Fruit fly (Drosophila melanogaster) whole organism, embryonic: ENCODE measurements around the gene t-Grip84.
A peak's percentile ranks its signal among the peaks of the same experiment; 100 is the strongest.

Source experiments
- Atf6 ChIP-seq: fragments of 200-800 bp; sonication (Bioruptor generic); IDR thresholded peaks from 2 replicates; pipeline ENCODE4 v1.3.6; 2022; ENCODE audit warnings: missing biosample characterization, missing genetic modification characterization
- Blimp-1 ChIP-seq: fragments of 200-800 bp; sonication (Bioruptor generic); optimal IDR thresholded peaks from 3 replicates; lab custom pipeline; 2018; ENCODE audit warnings: missing biosample characterization, missing genetic modification characterization, mild to moderate bottlenecking, moderate library complexity, missing genetic modification reagents
- CG1024 ChIP-seq: fragments of 200-800 bp; sonication (Bioruptor generic); IDR thresholded peaks from 2 replicates; pipeline ENCODE4 v1.3.6; 2022; ENCODE audit warnings: missing biosample characterization, missing genetic modification characterization
- CG10274 ChIP-seq: fragments of 200-800 bp; sonication (Bioruptor generic); optimal IDR thresholded peaks from 3 replicates; lab custom pipeline; 2017; ENCODE audit warnings: missing biosample characterization, mild to moderate bottlenecking, missing genetic modification characterization
- CG11456 ChIP-seq: fragments of 200-800 bp; sonication (Bioruptor generic); IDR thresholded peaks from 3 replicates; pipeline ENCODE4 v1.3.6; 2022; ENCODE audit warnings: missing biosample characterization, missing genetic modification characterization
- CG12071 ChIP-seq: fragments of 200-800 bp; sonication (Bioruptor generic); optimal IDR thresholded peaks from 3 replicates; lab custom pipeline; 2018; ENCODE audit warnings: missing biosample characterization, mild to moderate bottlenecking, missing genetic modification characterization
- CG12769 ChIP-seq: fragments of 200-800 bp; sonication (Bioruptor generic); optimal IDR thresholded peaks from 2 replicates; lab custom pipeline; 2019; ENCODE audit warnings: missing biosample characterization, mild to moderate bottlenecking, missing genetic modification characterization, moderate library complexity
- CG13287 ChIP-seq: fragments of 200-800 bp; sonication (Bioruptor generic); IDR thresholded peaks from 2 replicates; pipeline ENCODE4 v1.3.6; 2022; ENCODE audit warnings: missing biosample characterization, missing genetic modification characterization; ENCODE audit not compliant: partially characterized antibody
- CG2199 ChIP-seq: fragments of 200-800 bp; sonication (Bioruptor generic); IDR thresholded peaks from 3 replicates; pipeline ENCODE4 v1.3.6; 2022; ENCODE audit warnings: missing biosample characterization, missing genetic modification characterization
- CG34422 ChIP-seq: fragments of 200-800 bp; sonication (Bioruptor generic); IDR thresholded peaks from 3 replicates; pipeline ENCODE4 v1.3.6; 2022; ENCODE audit warnings: missing biosample characterization, missing genetic modification characterization
- CG6175 ChIP-seq: fragments of 200-800 bp; sonication (Bioruptor generic); IDR thresholded peaks from 3 replicates; pipeline ENCODE4 v1.3.6; 2022; ENCODE audit warnings: missing biosample characterization, missing genetic modification characterization
- CG7271 ChIP-seq: fragments of 200-800 bp; sonication (Bioruptor generic); optimal IDR thresholded peaks from 2 replicates; lab custom pipeline; 2018; ENCODE audit warnings: missing biosample characterization, mild to moderate bottlenecking, missing genetic modification characterization, moderate library complexity
- CG7357 ChIP-seq: fragments of 200-800 bp; sonication (Bioruptor generic); IDR thresholded peaks from 3 replicates; pipeline ENCODE4 v1.3.6; 2022; ENCODE audit warnings: missing biosample characterization, missing genetic modification characterization
- CG7928 ChIP-seq: fragments of 200-800 bp; sonication (Bioruptor generic); optimal IDR thresholded peaks from 2 replicates; lab custom pipeline; 2017; ENCODE audit warnings: missing biosample characterization, mild to moderate bottlenecking, missing genetic modification characterization
- CG7963 ChIP-seq: fragments of 200-800 bp; sonication (Bioruptor generic); IDR thresholded peaks from 3 replicates; pipeline ENCODE4 v1.3.6; 2022; ENCODE audit warnings: missing biosample characterization, missing genetic modification characterization; ENCODE audit not compliant: partially characterized antibody
- CG8478 ChIP-seq: fragments of >200 bp; optimal IDR thresholded peaks from 2 replicates; lab custom pipeline; 2018
- Chrac-16 ChIP-seq: fragments of 200-800 bp; sonication (Bioruptor generic); optimal IDR thresholded peaks from 3 replicates; lab custom pipeline; 2016; ENCODE audit warnings: missing biosample characterization, missing genetic modification characterization
- Deaf1 ChIP-seq: fragments of 200-800 bp; optimal IDR thresholded peaks from 3 replicates; lab custom pipeline; 2019; ENCODE audit warnings: missing biosample characterization, mild to moderate bottlenecking, missing genetic modification characterization, moderate library complexity
- E2f2 ChIP-seq: fragments of 200-800 bp; sonication (Bioruptor generic); IDR thresholded peaks from 2 replicates; pipeline ENCODE4 v1.3.6; 2022; ENCODE audit warnings: missing biosample characterization, missing genetic modification characterization
- Ets65A ChIP-seq: fragments of 200-800 bp; sonication (Bioruptor generic); peaks from one replicate; lab custom pipeline; 2016; ENCODE audit warnings: missing biosample characterization, missing genetic modification characterization
- Gsc ChIP-seq: fragments of 200-800 bp; sonication (Bioruptor generic); IDR thresholded peaks from 2 replicates; pipeline ENCODE4 v1.3.6; 2022; ENCODE audit warnings: missing biosample characterization, missing genetic modification characterization
- Jarid2 ChIP-seq: fragments of 200-800 bp; sonication (Bioruptor generic); optimal IDR thresholded peaks from 3 replicates; lab custom pipeline; 2017; ENCODE audit warnings: mild to moderate bottlenecking, missing biosample characterization, missing genetic modification reagents, missing genetic modification characterization
- Med ChIP-seq: fragments of 200-800 bp; sonication (Bioruptor generic); peaks from one replicate; lab custom pipeline; 2016; ENCODE audit warnings: missing biosample characterization, missing genetic modification characterization, mild to moderate bottlenecking, inconsistent platforms, moderate library complexity
- Oaz ChIP-seq: fragments of 200-800 bp; sonication (Bioruptor generic); IDR thresholded peaks from 2 replicates; pipeline ENCODE4 v1.3.6; 2022; ENCODE audit warnings: missing biosample characterization, missing genetic modification characterization
- Opbp ChIP-seq: fragments of 200-800 bp; sonication (Bioruptor generic); IDR thresholded peaks from 3 replicates; pipeline ENCODE4 v1.3.6; 2022; ENCODE audit warnings: missing biosample characterization, missing genetic modification characterization; ENCODE audit not compliant: partially characterized antibody
- Rfx ChIP-seq: fragments of 200-800 bp; sonication (Bioruptor generic); IDR thresholded peaks from 2 replicates; pipeline ENCODE4 v1.3.6; 2022; ENCODE audit warnings: missing biosample characterization, missing genetic modification characterization
- Sin3A ChIP-seq: fragments of >200 bp; optimal IDR thresholded peaks from 2 replicates; lab custom pipeline; 2018
- ac ChIP-seq: fragments of 200-800 bp; sonication (Bioruptor generic); optimal IDR thresholded peaks from 3 replicates; lab custom pipeline; 2017; ENCODE audit warnings: missing biosample characterization, mild to moderate bottlenecking, missing genetic modification characterization
- amos ChIP-seq: fragments of 200-800 bp; sonication (Bioruptor generic); IDR thresholded peaks from 2 replicates; pipeline ENCODE4 v1.3.6; 2022; ENCODE audit warnings: missing biosample characterization, missing genetic modification characterization; ENCODE audit not compliant: partially characterized antibody
- ato ChIP-seq: fragments of 200-800 bp; sonication (Bioruptor generic); IDR thresholded peaks from 2 replicates; pipeline ENCODE4 v1.3.6; 2022; ENCODE audit warnings: missing biosample characterization, missing genetic modification characterization; ENCODE audit not compliant: partially characterized antibody
- bbx ChIP-seq: fragments of 200-800 bp; sonication (Bioruptor generic); IDR thresholded peaks from 2 replicates; pipeline ENCODE4 v1.3.6; 2022; ENCODE audit warnings: missing biosample characterization, missing genetic modification characterization; ENCODE audit not compliant: partially characterized antibody
- chinmo ChIP-seq: fragments of 200-800 bp; sonication (Bioruptor generic); IDR thresholded peaks from 4 replicates; pipeline ENCODE4 v1.3.6; 2022; ENCODE audit warnings: missing biosample characterization, missing genetic modification characterization; ENCODE audit not compliant: partially characterized antibody
- chm ChIP-seq: fragments of 200-800 bp; sonication (Bioruptor generic); IDR thresholded peaks from 2 replicates; pipeline ENCODE4 v1.3.6; 2022; ENCODE audit warnings: missing biosample characterization, missing genetic modification characterization
- ci ChIP-seq: fragments of 200-800 bp; sonication (Bioruptor generic); IDR thresholded peaks from 3 replicates; pipeline ENCODE4 v1.3.6; 2022; ENCODE audit warnings: missing biosample characterization, missing genetic modification characterization
- dati ChIP-seq: fragments of 200-800 bp; sonication (Bioruptor generic); IDR thresholded peaks from 2 replicates; pipeline ENCODE4 v1.3.6; 2022; ENCODE audit warnings: missing biosample characterization, missing genetic modification characterization
- fru ChIP-seq: fragments of >200 bp; optimal IDR thresholded peaks from 2 replicates; lab custom pipeline; 2017
- gcm2 ChIP-seq: fragments of 200-800 bp; sonication (Bioruptor generic); optimal IDR thresholded peaks from 2 replicates; lab custom pipeline; 2016; ENCODE audit warnings: missing biosample characterization, missing genetic modification characterization
- lilli ChIP-seq: fragments of 200-800 bp; sonication (Bioruptor generic); optimal IDR thresholded peaks from 3 replicates; lab custom pipeline; 2016; ENCODE audit warnings: missing biosample characterization, missing genetic modification characterization
- nerfin-1 ChIP-seq: fragments of 200-800 bp; sonication (Bioruptor generic); optimal IDR thresholded peaks from 3 replicates; lab custom pipeline; 2019; ENCODE audit warnings: missing biosample characterization, mild to moderate bottlenecking, missing genetic modification characterization, moderate library complexity
- nmo ChIP-seq: fragments of 200-800 bp; sonication (Bioruptor generic); optimal IDR thresholded peaks from 2 replicates; lab custom pipeline; 2018; ENCODE audit warnings: missing biosample characterization, mild to moderate bottlenecking, missing genetic modification characterization, moderate library complexity
- nom ChIP-seq: fragments of 200-800 bp; sonication (Bioruptor generic); optimal IDR thresholded peaks from 2 replicates; lab custom pipeline; 2017; ENCODE audit warnings: missing biosample characterization, missing genetic modification characterization, mild to moderate bottlenecking, moderate library complexity, missing genetic modification reagents
- pnt ChIP-seq: fragments of 200-800 bp; sonication (Bioruptor generic); optimal IDR thresholded peaks from 3 replicates; lab custom pipeline; 2016; ENCODE audit warnings: missing biosample characterization, missing genetic modification characterization
- row ChIP-seq: fragments of 200-800 bp; sonication (Bioruptor generic); IDR thresholded peaks from 3 replicates; pipeline ENCODE4 v1.3.6; 2022; ENCODE audit warnings: missing biosample characterization, missing genetic modification characterization
- sens ChIP-seq: fragments of 200-800 bp; sonication (Bioruptor generic); peaks from one replicate; lab custom pipeline; 2016; ENCODE audit warnings: missing biosample characterization, missing genetic modification characterization
- stwl ChIP-seq: fragments of 200-800 bp; sonication (Bioruptor generic); optimal IDR thresholded peaks from 3 replicates; lab custom pipeline; 2018; ENCODE audit warnings: missing biosample characterization, mild to moderate bottlenecking, missing genetic modification characterization, moderate library complexity
- tap ChIP-seq: fragments of 200-800 bp; optimal IDR thresholded peaks from 3 replicates; lab custom pipeline; 2019; ENCODE audit warnings: missing biosample characterization, mild to moderate bottlenecking, missing genetic modification characterization, moderate library complexity

t-Grip84 gene

DNA sequence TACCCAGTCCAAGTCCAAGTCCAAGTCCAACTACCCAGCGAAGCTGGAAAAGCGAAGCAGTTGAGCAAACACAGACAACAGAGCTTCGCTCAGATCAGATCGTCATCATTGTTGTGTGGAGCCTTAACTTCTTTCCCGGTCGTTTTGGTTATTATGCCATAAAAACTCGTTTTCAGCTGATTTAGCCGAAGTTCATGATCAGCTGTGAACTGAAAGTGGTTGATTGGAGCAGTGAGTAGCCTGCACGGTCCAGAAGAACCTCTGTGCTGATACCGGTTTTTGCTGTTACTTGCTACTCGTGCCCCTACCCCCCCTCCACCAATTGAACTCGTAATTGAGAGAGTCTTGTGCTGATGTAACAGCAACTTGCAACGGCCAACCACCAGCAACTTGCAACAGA, 19.7 kb upstream of the t-Grip84 start:
- peak; percentile 26 for TF ChIP-seq CG12769 (tag; lab: Kevin White, UChicago)
- TF ChIP-seq Ets65A = peak; percentile 80
- peak; percentile 39 for TF ChIP-seq Blimp-1 (GFP tag; lab: Kevin White, UChicago)
- no peak for TF ChIP-seq CG1024
- no peak for TF ChIP-seq row (GFP tag; lab: Robert Waterston, UW)

DNA sequence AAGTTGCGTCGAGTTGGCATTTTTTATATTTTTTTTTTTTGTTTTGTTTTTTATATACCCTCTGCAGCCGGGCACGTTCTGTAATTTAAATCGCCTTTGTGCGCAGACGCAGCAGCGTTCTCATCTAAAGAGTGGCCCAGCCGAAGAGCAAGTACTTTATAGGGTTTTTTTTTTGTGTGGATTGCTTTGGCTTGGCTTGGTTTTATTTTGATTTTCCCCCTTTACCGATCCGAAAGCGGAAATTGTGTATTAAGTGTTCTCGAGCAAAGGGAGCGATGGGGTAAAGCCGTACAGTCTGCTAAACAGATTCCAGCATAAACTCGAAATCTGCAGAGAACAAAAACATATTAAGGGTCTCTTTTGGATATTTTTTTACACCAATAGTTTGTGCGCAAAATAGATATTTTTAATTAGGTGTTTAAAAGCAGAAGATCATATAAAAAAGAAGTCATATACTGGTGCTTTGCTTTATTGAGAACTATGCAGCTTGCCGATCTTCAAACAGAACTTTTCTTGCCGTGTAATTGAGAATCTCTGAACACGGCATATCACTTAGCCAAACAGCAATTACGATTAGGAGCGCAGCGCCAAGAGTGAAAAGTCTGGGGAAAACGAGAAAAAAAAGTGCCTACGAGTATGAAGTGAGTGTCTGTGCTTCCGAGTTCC, 15.7 kb upstream of the t-Grip84 start:
- TF ChIP-seq Gsc (GFP tag; lab: Robert Waterston, UW) = no peak
- peak; percentile 58 for TF ChIP-seq nom (GFP tag; lab: Kevin White, UChicago)
- peak; percentile 55 for TF ChIP-seq sens (GFP tag; lab: Kevin White, UChicago)

DNA sequence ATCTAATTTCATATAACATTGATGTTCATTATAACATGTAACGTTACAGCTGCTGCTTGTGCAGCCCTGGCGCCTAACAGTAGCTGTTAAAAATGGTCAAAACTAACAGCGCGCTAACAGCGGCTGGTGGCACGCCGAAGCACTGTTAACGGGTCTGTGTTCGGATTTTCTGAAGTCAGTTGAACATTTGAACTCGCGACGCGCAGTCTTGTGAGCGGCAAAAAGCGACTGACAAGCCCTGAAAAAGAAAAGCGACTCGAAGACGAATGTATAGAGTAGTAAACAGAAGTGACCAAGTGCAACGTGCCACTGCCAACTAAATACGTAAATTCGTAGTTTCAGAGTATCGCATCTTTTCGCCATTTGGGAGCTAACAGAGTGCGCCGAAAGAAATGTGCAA, 14.1 kb upstream of the t-Grip84 start:
- TF ChIP-seq nmo (GFP tag; lab: Kevin White, UChicago) (no peak), Rfx (0 out of 2 replicates have a peak, but pooled peaks have one; percentile 23), Oaz (no peak), Ets65A (peak; percentile 25), CG7357 (no peak), amos (GFP tag; lab: Robert Waterston, UW) (0 out of 2 replicates have a peak, but pooled peaks have one; percentile 14), gcm2 (GFP tag; lab: Kevin White, UChicago) (no peak), Sin3A (lab: Kevin White, UChicago) (no peak), dati (no peak), CG10274 (no peak), E2f2 (GFP tag; lab: Robert Waterston, UW) (no peak), bbx (GFP tag; lab: Robert Waterston, UW) (peak; percentile 51), stwl (tag; lab: Kevin White, UChicago) (peak; percentile 29), CG6175 (GFP tag; lab: Robert Waterston, UW) (peak; percentile 62; the same call in 2 of the 3 replicates), CG12071 (no peak), chinmo (0 out of 4 replicates have a peak, but pooled peaks have one; percentile 28), CG8478 (lab: Kevin White, UChicago) (no peak), CG7963 (GFP tag; lab: Robert Waterston, UW) (0 out of 3 replicates have a peak, but pooled peaks have one; percentile 41), pnt (no peak), CG7271 (tag; lab: Kevin White, UChicago) (no peak), tap (tag; lab: Kevin White, UChicago) (no peak), lilli (GFP tag; lab: Kevin White, UChicago) (no peak), CG13287 (peak; percentile 35; the same call in 1 of the 2 replicates), Blimp-1 (GFP tag; lab: Kevin White, UChicago) (peak; percentile 18), ac (GFP tag; lab: Kevin White, UChicago) (no peak), ci (peak; percentile 42; the same call in 1 of the 3 replicates), CG2199 (GFP tag; lab: Robert Waterston, UW) (peak; percentile 36; the same call in 1 of the 3 replicates), Med (peak; percentile 58), CG34422 (no peak; the same call in 2 of the 3 replicates), Atf6 (no peak), chm (GFP tag; lab: Robert Waterston, UW) (no peak; the same call in 1 of the 2 replicates), CG11456 (GFP tag; lab: Robert Waterston, UW) (0 out of 3 replicates have a peak, but pooled peaks have one; percentile 29), Deaf1 (tag; lab: Kevin White, UChicago) (peak; percentile 67), fru (lab: Kevin White, UChicago) (no peak), nerfin-1 (tag; lab: Kevin White, UChicago) (no peak), ato (0 out of 2 replicates have a peak, but pooled peaks have one; percentile 6), Chrac-16 (GFP tag; lab: Kevin White, UChicago) (no peak), Jarid2 (GFP tag; lab: Kevin White, UChicago) (peak; percentile 79), Opbp (GFP tag; lab: Robert Waterston, UW) (0 out of 3 replicates have a peak, but pooled peaks have one; percentile 14), CG7928 (GFP tag; lab: Kevin White, UChicago) (peak; percentile 29)
